Worm (Caenorhabditis elegans) whole organism, mixed stage, embryonic: ENCODE measurements around the gene R07E4.5.
A peak's percentile ranks its signal among the peaks of the same experiment; 100 is the strongest.

Experiments used
- M03D4.4 ChIP-seq: sonication (generic microtip); optimal IDR thresholded peaks from 2 replicates; lab custom pipeline; 2017; ENCODE audit warnings: mild to moderate bottlenecking, missing genetic modification characterization, missing compliant biosample characterization
- bed-3 ChIP-seq: fragments of 200-800 bp; sonication (Bioruptor generic); optimal IDR thresholded peaks from 3 replicates; lab custom pipeline; 2018; ENCODE audit warnings: mild to moderate bottlenecking, missing genetic modification characterization, moderate library complexity, missing compliant biosample characterization
- blmp-1 ChIP-seq: fragments of 150-350 bp; optimal IDR thresholded peaks from 2 replicates; lab custom pipeline; 2014; ENCODE audit warnings: missing biosample characterization, missing genetic modification characterization
- ceh-39 ChIP-seq: fragments of 150-350 bp; optimal IDR thresholded peaks from 2 replicates; lab custom pipeline; 2014; ENCODE audit warnings: missing biosample characterization, missing genetic modification characterization
- ceh-43 ChIP-seq: fragments of 200-800 bp; sonication (Bioruptor generic); optimal IDR thresholded peaks from 2 replicates; lab custom pipeline; 2018; ENCODE audit warnings: mild to moderate bottlenecking, missing genetic modification characterization, moderate library complexity, missing compliant biosample characterization
- ceh-83 ChIP-seq: fragments of 200-800 bp; sonication (Bioruptor generic); optimal IDR thresholded peaks from 2 replicates; lab custom pipeline; 2018; ENCODE audit warnings: mild to moderate bottlenecking, missing genetic modification characterization, missing compliant biosample characterization
- ces-1 ChIP-seq: fragments of 150-350 bp; optimal IDR thresholded peaks from 2 replicates; lab custom pipeline; 2014; ENCODE audit warnings: missing biosample characterization, missing genetic modification reagents, missing genetic modification characterization
- cnd-1 ChIP-seq: fragments of 200-800 bp; sonication (Bioruptor generic); optimal IDR thresholded peaks from 2 replicates; lab custom pipeline; 2018; ENCODE audit warnings: mild to moderate bottlenecking, missing genetic modification characterization, missing compliant biosample characterization
- drap-1 ChIP-seq: fragments of 200-800 bp; sonication (Bioruptor generic); optimal IDR thresholded peaks from 3 replicates; lab custom pipeline; 2018; ENCODE audit warnings: mild to moderate bottlenecking, missing genetic modification characterization, missing compliant biosample characterization
- elt-1 ChIP-seq: sonication (generic microtip); optimal IDR thresholded peaks from 2 replicates; lab custom pipeline; 2017; ENCODE audit warnings: missing genetic modification characterization, mild to moderate bottlenecking, missing compliant biosample characterization, antibody characterized with exemption, moderate library complexity, borderline replicate concordance; ENCODE audit not compliant: insufficient read depth
- elt-3 ChIP-seq: fragments of 150-350 bp; optimal IDR thresholded peaks from 2 replicates; lab custom pipeline; 2014; ENCODE audit warnings: missing biosample characterization, missing genetic modification characterization
- flh-1 ChIP-seq: fragments of 200-800 bp; sonication (Bioruptor generic); optimal IDR thresholded peaks from 2 replicates; lab custom pipeline; 2018; ENCODE audit warnings: mild to moderate bottlenecking, missing genetic modification characterization, moderate library complexity, missing compliant biosample characterization
- ham-2 ChIP-seq: fragments of 200-800 bp; sonication (Bioruptor generic); optimal IDR thresholded peaks from 2 replicates; lab custom pipeline; 2018; ENCODE audit warnings: mild to moderate bottlenecking, missing genetic modification characterization, missing compliant biosample characterization
- hlh-1 ChIP-seq: fragments of 150-350 bp; optimal IDR thresholded peaks from 2 replicates; lab custom pipeline; 2014; ENCODE audit warnings: missing biosample characterization, missing genetic modification reagents, missing genetic modification characterization
- lin-13 ChIP-seq: fragments of 150-350 bp; optimal IDR thresholded peaks from 2 replicates; lab custom pipeline; 2014; ENCODE audit warnings: missing biosample characterization, missing genetic modification characterization
- lin-32 ChIP-seq: fragments of 200-800 bp; sonication (Bioruptor generic); optimal IDR thresholded peaks from 2 replicates; lab custom pipeline; 2018; ENCODE audit warnings: mild to moderate bottlenecking, missing genetic modification characterization, missing compliant biosample characterization
- lsy-2 ChIP-seq: fragments of 150-350 bp; optimal IDR thresholded peaks from 2 replicates; lab custom pipeline; 2014; ENCODE audit warnings: missing biosample characterization, missing genetic modification characterization
- mab-5 ChIP-seq: fragments of 150-350 bp; optimal IDR thresholded peaks from 2 replicates; lab custom pipeline; 2014; ENCODE audit warnings: missing biosample characterization, missing genetic modification characterization
- mep-1 ChIP-seq: fragments of 150-350 bp; optimal IDR thresholded peaks from 2 replicates; lab custom pipeline; 2017; ENCODE audit warnings: missing biosample characterization, missing genetic modification reagents, missing genetic modification characterization, inconsistent platforms
- mls-2 ChIP-seq: sonication (generic microtip); optimal IDR thresholded peaks from 2 replicates; lab custom pipeline; 2016; ENCODE audit warnings: mild to moderate bottlenecking, missing genetic modification characterization, moderate library complexity, missing compliant biosample characterization
- nhr-12 ChIP-seq: fragments of 150-350 bp; optimal IDR thresholded peaks from 2 replicates; lab custom pipeline; 2014; ENCODE audit warnings: missing biosample characterization, missing genetic modification characterization
- nhr-237 ChIP-seq: fragments of 150-350 bp; optimal IDR thresholded peaks from 2 replicates; lab custom pipeline; 2014; ENCODE audit warnings: missing biosample characterization, missing genetic modification characterization
- nhr-28 ChIP-seq: fragments of 150-350 bp; optimal IDR thresholded peaks from 2 replicates; lab custom pipeline; 2014; ENCODE audit warnings: missing biosample characterization, missing genetic modification characterization
- nhr-76 ChIP-seq: sonication (generic microtip); optimal IDR thresholded peaks from 2 replicates; lab custom pipeline; 2017; ENCODE audit warnings: missing biosample characterization, missing genetic modification characterization
- pha-4 ChIP-seq: fragments of 150-350 bp; optimal IDR thresholded peaks from 2 replicates; lab custom pipeline; 2018; ENCODE audit warnings: missing biosample characterization, missing genetic modification reagents, missing genetic modification characterization
- sem-2 ChIP-seq: fragments of 200-800 bp; sonication (Bioruptor generic); optimal IDR thresholded peaks from 2 replicates; lab custom pipeline; 2018; ENCODE audit warnings: mild to moderate bottlenecking, missing genetic modification characterization, missing compliant biosample characterization
- snpc-4 ChIP-seq: fragments of 150-350 bp; optimal IDR thresholded peaks from 2 replicates; lab custom pipeline; 2014; ENCODE audit warnings: missing biosample characterization, missing genetic modification characterization
- sptf-1 ChIP-seq: sonication (generic microtip); optimal IDR thresholded peaks from 2 replicates; lab custom pipeline; 2017; ENCODE audit warnings: mild to moderate bottlenecking, missing genetic modification characterization, moderate library complexity, missing compliant biosample characterization
- tbx-8 ChIP-seq: fragments of 200-800 bp; sonication (Bioruptor generic); optimal IDR thresholded peaks from 2 replicates; lab custom pipeline; 2018; ENCODE audit warnings: mild to moderate bottlenecking, missing genetic modification characterization, moderate library complexity, missing compliant biosample characterization
- unc-120 ChIP-seq: sonication (generic microtip); optimal IDR thresholded peaks from 2 replicates; lab custom pipeline; 2017; ENCODE audit warnings: missing genetic modification characterization, missing compliant biosample characterization; ENCODE audit not compliant: poor library complexity, severe bottlenecking
- unc-39 ChIP-seq: fragments of 150-350 bp; optimal IDR thresholded peaks from 2 replicates; lab custom pipeline; 2014; ENCODE audit warnings: missing biosample characterization, missing genetic modification characterization
- unc-62 ChIP-seq: fragments of 150-350 bp; optimal IDR thresholded peaks from 2 replicates; lab custom pipeline; 2014; ENCODE audit warnings: missing biosample characterization, missing genetic modification reagents, missing genetic modification characterization
- zip-8 ChIP-seq: fragments of 150-350 bp; optimal IDR thresholded peaks from 2 replicates; lab custom pipeline; 2014; ENCODE audit warnings: missing biosample characterization, missing genetic modification characterization
- ztf-11 ChIP-seq: fragments of 150-350 bp; optimal IDR thresholded peaks from 2 replicates; lab custom pipeline; 2014; ENCODE audit warnings: missing biosample characterization, missing genetic modification characterization

Gene R07E4.5

ce11 chrX:5953174-5953573 is at the start of gene R07E4.5, which contains the start of gene R07E4.3:
TSS of gene R07E4.5 (minus strand) at chrX:5953174.
TSS of gene R07E4.3 (plus strand) at chrX:5953458.
- peak; percentile 80 for TF ChIP-seq pha-4
- peak; percentile 15 for TF ChIP-seq mls-2 (tag; lab: Kevin White, UChicago)
- peak; percentile 60 for TF ChIP-seq hlh-1
- TF ChIP-seq unc-120 (tag; lab: Kevin White, UChicago), result peak; percentile 50
- TF ChIP-seq drap-1 (GFP tag; lab: Kevin White, UChicago), result no peak
- TF ChIP-seq elt-1 (tag; lab: Kevin White, UChicago), result no peak
- TF ChIP-seq nhr-237, result peak; percentile 43
- no peak for TF ChIP-seq blmp-1
- peak; percentile 48 for TF ChIP-seq ces-1 (GFP tag; lab: Kevin White, UChicago)
- TF ChIP-seq lsy-2, result peak; percentile 71
- peak; percentile 93 for TF ChIP-seq mep-1
- peak; percentile 56 for TF ChIP-seq lin-13
- no peak for TF ChIP-seq ceh-83 (GFP tag; lab: Kevin White, UChicago)

ce11 chrX:6002479-6002878 is 49.5 kb upstream of the R07E4.5 start:
- TF ChIP-seq lsy-2, result no peak
- TF ChIP-seq zip-8 (tag; lab: Kevin White, UChicago), result no peak
- no peak for TF ChIP-seq lin-13
- no peak for TF ChIP-seq nhr-28
- no peak for TF ChIP-seq mls-2 (tag; lab: Kevin White, UChicago)
- TF ChIP-seq cnd-1 (tag; lab: Kevin White, UChicago), result no peak
- TF ChIP-seq tbx-8, result no peak
- no peak for TF ChIP-seq sptf-1 (tag; lab: Kevin White, UChicago)
- no peak for TF ChIP-seq flh-1 (GFP tag; lab: Kevin White, UChicago)
- TF ChIP-seq mab-5 (tag; lab: Kevin White, UChicago), result no peak
- no peak for TF ChIP-seq snpc-4
- TF ChIP-seq unc-120 (tag; lab: Kevin White, UChicago), result no peak
- TF ChIP-seq unc-62, result no peak
- no peak for TF ChIP-seq nhr-237
- no peak for TF ChIP-seq drap-1 (GFP tag; lab: Kevin White, UChicago)
- TF ChIP-seq pha-4, result no peak
- TF ChIP-seq ceh-83 (GFP tag; lab: Kevin White, UChicago), result no peak
- TF ChIP-seq hlh-1, result no peak

- TF ChIP-seq ham-2 (GFP tag; lab: Kevin White, UChicago) (no peak), mep-1 (no peak), sem-2 (no peak), ztf-11 (tag; lab: Kevin White, UChicago) (no peak), pha-4 (no peak), hlh-1 (no peak), zip-8 (tag; lab: Kevin White, UChicago) (no peak), ceh-83 (GFP tag; lab: Kevin White, UChicago) (no peak), nhr-237 (no peak), nhr-12 (tag; lab: Kevin White, UChicago) (no peak), flh-1 (GFP tag; lab: Kevin White, UChicago) (no peak)
Observed at ce11 chrX:6001432-6001831, 48.5 kb upstream of the R07E4.5 start, which contains the start of gene F22F4.4. TSS of gene F22F4.4 (minus strand) at chrX:6001532.

ce11 chrX:5999103-5999554 is 46.2 kb upstream of the R07E4.5 start, which contains the start of gene F22F4.9:
TSS of gene F22F4.9 (minus strand) at chrX:5999504.
- no peak for TF ChIP-seq sptf-1 (tag; lab: Kevin White, UChicago)
- TF ChIP-seq cnd-1 (tag; lab: Kevin White, UChicago), result no peak
- no peak for TF ChIP-seq ceh-83 (GFP tag; lab: Kevin White, UChicago)
- no peak for TF ChIP-seq mab-5 (tag; lab: Kevin White, UChicago)
- no peak for TF ChIP-seq bed-3
- TF ChIP-seq elt-3, result no peak
- TF ChIP-seq nhr-28, result no peak
- no peak for TF ChIP-seq lsy-2
- TF ChIP-seq nhr-76 (tag; lab: Kevin White, UChicago), result no peak
- TF ChIP-seq ztf-11 (tag; lab: Kevin White, UChicago), result no peak
- no peak for TF ChIP-seq nhr-237
- no peak for TF ChIP-seq pha-4
- TF ChIP-seq unc-120 (tag; lab: Kevin White, UChicago), result no peak
- no peak for TF ChIP-seq unc-62
- TF ChIP-seq mep-1, result no peak
- no peak for TF ChIP-seq zip-8 (tag; lab: Kevin White, UChicago)
- TF ChIP-seq hlh-1, result no peak
- no peak for TF ChIP-seq drap-1 (GFP tag; lab: Kevin White, UChicago)

- TF ChIP-seq M03D4.4 (tag; lab: Kevin White, UChicago), result peak; percentile 38
- TF ChIP-seq zip-8 (tag; lab: Kevin White, UChicago), result peak; percentile 20
- peak; percentile 67 for TF ChIP-seq ztf-11 (tag; lab: Kevin White, UChicago)
- TF ChIP-seq lsy-2, result no peak
- no peak for TF ChIP-seq elt-1 (tag; lab: Kevin White, UChicago)
- TF ChIP-seq nhr-28, result no peak
- TF ChIP-seq unc-120 (tag; lab: Kevin White, UChicago), result peak; percentile 3
- TF ChIP-seq unc-62, result no peak
- TF ChIP-seq sptf-1 (tag; lab: Kevin White, UChicago), result no peak
- no peak for TF ChIP-seq sem-2
- TF ChIP-seq drap-1 (GFP tag; lab: Kevin White, UChicago), result peak; percentile 28
- no peak for TF ChIP-seq pha-4
- TF ChIP-seq tbx-8, result no peak
- TF ChIP-seq hlh-1, result no peak
- no peak for TF ChIP-seq bed-3
- TF ChIP-seq flh-1 (GFP tag; lab: Kevin White, UChicago), result no peak
- peak; percentile 44 for TF ChIP-seq mls-2 (tag; lab: Kevin White, UChicago)
- TF ChIP-seq lin-32 (GFP tag; lab: Kevin White, UChicago), result peak; percentile 54
- no peak for TF ChIP-seq nhr-76 (tag; lab: Kevin White, UChicago)
- peak; percentile 92 for TF ChIP-seq cnd-1 (tag; lab: Kevin White, UChicago)
- no peak for TF ChIP-seq unc-39 (tag; lab: Kevin White, UChicago)
- TF ChIP-seq lin-13, result no peak
- no peak for TF ChIP-seq nhr-237
- TF ChIP-seq ceh-43 (GFP tag; lab: Kevin White, UChicago), result no peak
- peak; percentile 18 for TF ChIP-seq ceh-39
- no peak for TF ChIP-seq snpc-4
- no peak for TF ChIP-seq elt-3
- TF ChIP-seq, all 35 proteins: peak for 9
Observed at ce11 chrX:5995613-5996206, 42.7 kb upstream of the R07E4.5 start, which contains the start of gene inx-3. TSS of gene inx-3 (plus strand) at chrX:5996156.
